Worm (Caenorhabditis elegans) whole organism, young adult: ENCODE data around the gene secs-1.

Experiments used
- ama-1 ChIP-seq, 3 experiments: fragments of 150-350 bp in 1 of 3; sonication (generic microtip) in 2 of 3; optimal IDR thresholded peaks; 2 replicates each; lab custom pipeline; 2014 to 2018; ENCODE audit warnings: missing biosample characterization in 2 of 3, missing genetic modification characterization in 2 of 3, missing genetic modification reagents in 2 of 3
- ccch-3 ChIP-seq: fragments of 200-800 bp; sonication (Bioruptor generic); optimal IDR thresholded peaks from 2 replicates; lab custom pipeline; 2018; ENCODE audit warnings: mild to moderate bottlenecking, missing genetic modification characterization, missing compliant biosample characterization
- cebp-1 ChIP-seq, 2 experiments: fragments of 200-800 bp in 1 of 2; sonication (Bioruptor generic) in 1 of 2; sonication (generic microtip) in 1 of 2; IDR thresholded peaks in 1 of 2; optimal IDR thresholded peaks in 1 of 2; 2 replicates each; pipeline versions ENCODE4 v1.3.6 to Lab custom; 2017 to 2022; ENCODE audit warnings: missing compliant biosample characterization in 2 of 2, missing genetic modification characterization in 2 of 2, mild to moderate bottlenecking in 1 of 2, missing genetic modification reagents in 1 of 2, moderate library complexity in 1 of 2
- ceh-40 ChIP-seq: fragments of 200-800 bp; sonication (Bioruptor generic); IDR thresholded peaks from 2 replicates; pipeline ENCODE4 v1.3.6; 2022; ENCODE audit warnings: missing genetic modification characterization, missing compliant biosample characterization
- efl-1 ChIP-seq: fragments of 150-350 bp; optimal IDR thresholded peaks from 2 replicates; lab custom pipeline; 2014; ENCODE audit warnings: missing biosample characterization, missing genetic modification reagents, missing genetic modification characterization
- egrh-3 ChIP-seq: fragments of 200-800 bp; sonication (Bioruptor generic); IDR thresholded peaks from 2 replicates; pipeline ENCODE4 v1.3.6; 2022; ENCODE audit warnings: missing genetic modification reagents, missing genetic modification characterization, missing compliant biosample characterization
- hrde-1 ChIP-seq: sonication (generic microtip); optimal IDR thresholded peaks from 2 replicates; lab custom pipeline; 2016; ENCODE audit warnings: missing genetic modification characterization, mild to moderate bottlenecking, missing compliant biosample characterization, moderate library complexity, missing genotype, missing genetic modification reagents, borderline replicate concordance
- mel-28 ChIP-seq: sonication (generic microtip); optimal IDR thresholded peaks from 2 replicates; lab custom pipeline; 2016; ENCODE audit warnings: borderline replicate concordance, mild to moderate bottlenecking, missing genetic modification characterization, missing compliant biosample characterization
- nfya-2 ChIP-seq: fragments of 200-800 bp; sonication (Bioruptor generic); IDR thresholded peaks from 2 replicates; pipeline ENCODE4 v1.3.6; 2022; ENCODE audit warnings: missing genetic modification reagents, missing genetic modification characterization, missing compliant biosample characterization
- nfyb-1 ChIP-seq: fragments of 200-800 bp; sonication (Bioruptor generic); IDR thresholded peaks from 2 replicates; pipeline ENCODE4 v1.3.6; 2022; ENCODE audit warnings: missing genetic modification reagents, missing genetic modification characterization, missing compliant biosample characterization
- snpc-1.3 ChIP-seq: sonication (generic microtip); optimal IDR thresholded peaks from 2 replicates; lab custom pipeline; 2017; ENCODE audit warnings: missing genetic modification characterization, mild to moderate bottlenecking, missing compliant biosample characterization, antibody characterized with exemption, moderate library complexity, missing genotype, missing genetic modification reagents; ENCODE audit not compliant: insufficient read depth
- tbx-9 ChIP-seq: sonication (generic microtip); optimal IDR thresholded peaks from 2 replicates; lab custom pipeline; 2016; ENCODE audit warnings: borderline replicate concordance, missing genetic modification characterization, inconsistent platforms, missing compliant biosample characterization
- unc-62 ChIP-seq: fragments of 150-350 bp; optimal IDR thresholded peaks from 2 replicates; lab custom pipeline; 2014; ENCODE audit warnings: missing biosample characterization, missing genetic modification reagents, missing genetic modification characterization

DNA sequence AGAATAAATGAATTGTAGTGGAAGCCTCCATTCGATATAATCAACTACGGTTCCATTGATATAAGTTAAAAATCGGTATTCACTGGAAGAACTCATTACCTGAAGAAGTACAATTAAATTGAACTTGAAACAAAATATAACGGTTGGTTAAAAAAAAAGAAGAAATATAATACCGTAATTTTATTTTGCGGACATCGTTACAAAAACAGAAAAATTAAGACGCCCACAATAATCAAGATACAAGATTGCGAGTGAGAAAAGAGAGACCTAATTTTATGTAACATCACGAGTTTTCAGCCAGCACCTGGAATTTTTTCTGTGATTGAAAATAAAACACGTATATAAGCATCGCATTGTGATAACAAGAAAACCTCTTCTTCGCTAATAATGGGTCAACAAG is 41.6 kb downstream of the secs-1 start, which contains the start of gene sre-6:
- TF ChIP-seq ccch-3 (GFP tag; lab: Kevin White, UChicago) (no peak), hrde-1 (tag; lab: Kevin White, UChicago) (no peak), snpc-1.3 (tag; lab: Kevin White, UChicago) (no peak), tbx-9 (tag; lab: Kevin White, UChicago) (no peak), nfyb-1 (GFP tag; lab: Robert Waterston, UW) (no peak), ceh-40 (GFP tag; lab: Robert Waterston, UW) (no peak), mel-28 (tag; lab: Kevin White, UChicago) (no peak), efl-1 (GFP tag; lab: Kevin White, UChicago) (no peak), egrh-3 (GFP tag; lab: Robert Waterston, UW) (no peak), ama-1 (optimal IDR thresholded peaks at IDR 0.05; lab: Kevin White, UChicago) (no peak), ama-1 (GFP tag; optimal IDR thresholded peaks at IDR 0.05; lab: Kevin White, UChicago) (no peak), cebp-1 (GFP tag; IDR thresholded peaks at IDR 0.05; lab: Robert Waterston, UW) (no peak), cebp-1 (tag; optimal IDR thresholded peaks at IDR 0.05; lab: Kevin White, UChicago) (no peak), nfya-2 (GFP tag; lab: Robert Waterston, UW) (no peak), unc-62 (GFP tag; lab: Kevin White, UChicago) (no peak)
